Worm (Caenorhabditis elegans) whole organism, L4 larva: ENCODE results near the gene sna-1.

Experiments used
- D1046.2 ChIP-seq: fragments of 200-800 bp; sonication (Bioruptor generic); IDR thresholded peaks from 2 replicates; pipeline ENCODE4 v1.3.6; 2022; ENCODE audit warnings: missing genetic modification characterization, missing compliant biosample characterization
- F10B5.3 ChIP-seq: sonication (generic microtip); optimal IDR thresholded peaks from 2 replicates; lab custom pipeline; 2016; ENCODE audit warnings: mild to moderate bottlenecking, missing genetic modification characterization, missing compliant biosample characterization
- F44E2.7 ChIP-seq: fragments of 200-800 bp; sonication (Bioruptor generic); IDR thresholded peaks from 2 replicates; pipeline ENCODE4 v2.1.2; 2022; ENCODE audit warnings: missing genetic modification characterization, missing compliant biosample characterization
- T20F7.1 ChIP-seq: fragments of 200-800 bp; sonication (Bioruptor generic); optimal IDR thresholded peaks from 2 replicates; lab custom pipeline; 2018; ENCODE audit warnings: mild to moderate bottlenecking, missing genetic modification characterization, missing compliant biosample characterization
- ZK337.2 ChIP-seq: fragments of 200-800 bp; sonication (Bioruptor generic); IDR thresholded peaks from 2 replicates; pipeline ENCODE4 v1.3.6; 2022; ENCODE audit warnings: missing genetic modification reagents, missing genetic modification characterization, missing compliant biosample characterization
- aha-1 ChIP-seq: fragments of 150-350 bp; peaks from one replicate; lab custom pipeline; 2014; ENCODE audit warnings: missing biosample characterization, missing genetic modification characterization
- attf-4 ChIP-seq: sonication (generic microtip); optimal IDR thresholded peaks from 3 replicates; lab custom pipeline; 2017; ENCODE audit warnings: missing biosample characterization, missing genetic modification characterization
- ceh-20 ChIP-seq: fragments of 200-800 bp; sonication (Bioruptor generic); IDR thresholded peaks from 2 replicates; pipeline ENCODE4 v1.3.6; 2022; ENCODE audit warnings: missing genetic modification reagents, missing genetic modification characterization, missing compliant biosample characterization
- ces-1 ChIP-seq: fragments of 150-350 bp; sonication (generic microtip); optimal IDR thresholded peaks from 4 replicates; lab custom pipeline; 2014; ENCODE audit warnings: missing biosample characterization, missing genetic modification reagents, missing genetic modification characterization
- daf-16 ChIP-seq, 3 experiments: sonication (generic microtip); optimal IDR thresholded peaks; 2 replicates each; lab custom pipeline; 2016 to 2017; ENCODE audit warnings: missing genetic modification characterization in 3 of 3, missing genetic modification reagents in 3 of 3, mild to moderate bottlenecking in 2 of 3, missing compliant biosample characterization in 2 of 3, missing biosample characterization in 1 of 3, moderate library complexity in 1 of 3
- dmd-6 ChIP-seq: fragments of 200-800 bp; sonication (Bioruptor generic); IDR thresholded peaks from 2 replicates; pipeline ENCODE4 v1.3.6; 2022; ENCODE audit warnings: missing genetic modification reagents, missing genetic modification characterization, missing compliant biosample characterization
- dmd-9 ChIP-seq: fragments of 200-800 bp; sonication (Bioruptor generic); IDR thresholded peaks from 2 replicates; pipeline ENCODE4 v1.3.6; 2022; ENCODE audit warnings: missing genetic modification reagents, missing genetic modification characterization, missing compliant biosample characterization
- duxl-1 ChIP-seq: sonication (generic microtip); optimal IDR thresholded peaks from 2 replicates; lab custom pipeline; 2016; ENCODE audit warnings: mild to moderate bottlenecking, missing genetic modification characterization, moderate library complexity, missing compliant biosample characterization; ENCODE audit not compliant: poor library complexity
- dve-1 ChIP-seq: sonication (generic microtip); optimal IDR thresholded peaks from 2 replicates; lab custom pipeline; 2017; ENCODE audit warnings: antibody characterized with exemption, mild to moderate bottlenecking, missing genetic modification characterization, missing compliant biosample characterization; ENCODE audit not compliant: insufficient read depth
- egl-27 ChIP-seq: sonication (generic microtip); optimal IDR thresholded peaks from 3 replicates; lab custom pipeline; 2017; ENCODE audit warnings: missing biosample characterization, missing genetic modification reagents, missing genetic modification characterization
- egl-43 ChIP-seq: fragments of 200-800 bp; sonication (Bioruptor generic); IDR thresholded peaks from 2 replicates; pipeline ENCODE4 v1.3.6; 2022; ENCODE audit warnings: missing genetic modification reagents, missing genetic modification characterization, missing compliant biosample characterization
- fos-1 ChIP-seq: fragments of 150-350 bp; optimal IDR thresholded peaks from 2 replicates; lab custom pipeline; 2014; ENCODE audit warnings: missing biosample characterization, missing genetic modification characterization
- gei-8 ChIP-seq: fragments of 200-800 bp; sonication (Bioruptor generic); optimal IDR thresholded peaks from 2 replicates; lab custom pipeline; 2018; ENCODE audit warnings: mild to moderate bottlenecking, missing genetic modification characterization, missing compliant biosample characterization
- hlh-11 ChIP-seq: fragments of 200-800 bp; sonication (Bioruptor generic); optimal IDR thresholded peaks from 2 replicates; lab custom pipeline; 2018; ENCODE audit warnings: mild to moderate bottlenecking, missing genetic modification characterization, missing compliant biosample characterization
- hlh-30 ChIP-seq: sonication (generic microtip); optimal IDR thresholded peaks from 2 replicates; lab custom pipeline; 2017; ENCODE audit warnings: antibody characterized with exemption, mild to moderate bottlenecking, missing genetic modification characterization, missing compliant biosample characterization; ENCODE audit not compliant: insufficient read depth
- lim-7 ChIP-seq: fragments of 200-800 bp; sonication (Bioruptor generic); IDR thresholded peaks from 2 replicates; pipeline ENCODE4 v1.3.6; 2022; ENCODE audit warnings: missing genetic modification characterization, missing compliant biosample characterization
- lin-1 ChIP-seq: fragments of 200-800 bp; sonication (Bioruptor generic); IDR thresholded peaks from 2 replicates; pipeline ENCODE4 v1.3.6; 2022; ENCODE audit warnings: missing genetic modification reagents, missing genetic modification characterization, missing compliant biosample characterization
- lir-3 ChIP-seq: sonication (generic microtip); optimal IDR thresholded peaks from 2 replicates; lab custom pipeline; 2016; ENCODE audit warnings: mild to moderate bottlenecking, missing genetic modification characterization, missing compliant biosample characterization
- lsy-2 ChIP-seq, 2 experiments: fragments of 150-350 bp in 1 of 2; sonication (generic microtip) in 1 of 2; optimal IDR thresholded peaks; 2 replicates each; lab custom pipeline; 2014 to 2017; ENCODE audit warnings: missing biosample characterization in 2 of 2, missing genetic modification characterization in 2 of 2
- madf-9 ChIP-seq: fragments of 200-800 bp; sonication (Bioruptor generic); conservative IDR thresholded peaks from 2 replicates; pipeline ENCODE4 v1.3.6; 2022; ENCODE audit warnings: missing genetic modification reagents, missing genetic modification characterization, missing compliant biosample characterization
- mdl-1 ChIP-seq, 2 experiments: fragments of 150-350 bp in 1 of 2; sonication (generic microtip) in 1 of 2; optimal IDR thresholded peaks; 2 replicates each; lab custom pipeline; 2014 to 2017; ENCODE audit warnings: missing biosample characterization in 2 of 2, missing genetic modification characterization in 2 of 2
- mdt-29 ChIP-seq: fragments of 200-800 bp; sonication (Bioruptor generic); IDR thresholded peaks from 2 replicates; pipeline ENCODE4 v1.3.6; 2022; ENCODE audit warnings: missing genetic modification reagents, missing genetic modification characterization, missing compliant biosample characterization
- mep-1 ChIP-seq: fragments of 150-350 bp; sonication (generic microtip); optimal IDR thresholded peaks from 3 replicates; lab custom pipeline; 2014; ENCODE audit warnings: missing biosample characterization, missing genetic modification characterization
- mes-2 ChIP-seq: sonication (generic microtip); optimal IDR thresholded peaks from 2 replicates; lab custom pipeline; 2016; ENCODE audit warnings: missing genotype, mild to moderate bottlenecking, missing genetic modification characterization, missing compliant biosample characterization; ENCODE audit not compliant: poor library complexity, severe bottlenecking
- mxl-3 ChIP-seq: fragments of 200-800 bp; sonication (Bioruptor generic); optimal IDR thresholded peaks from 2 replicates; lab custom pipeline; 2018; ENCODE audit warnings: mild to moderate bottlenecking, missing genetic modification characterization, missing compliant biosample characterization
- nhr-102 ChIP-seq: sonication (generic microtip); optimal IDR thresholded peaks from 2 replicates; lab custom pipeline; 2016; ENCODE audit warnings: mild to moderate bottlenecking, missing genetic modification characterization, moderate library complexity, missing compliant biosample characterization
- nhr-111 ChIP-seq: fragments of 200-800 bp; sonication (Bioruptor generic); optimal IDR thresholded peaks from 2 replicates; lab custom pipeline; 2018; ENCODE audit warnings: mild to moderate bottlenecking, missing genetic modification characterization, missing compliant biosample characterization
- nhr-28 ChIP-seq: fragments of 150-350 bp; optimal IDR thresholded peaks from 2 replicates; lab custom pipeline; 2014; ENCODE audit warnings: missing biosample characterization, missing genetic modification characterization
- nhr-48 ChIP-seq: sonication (generic microtip); optimal IDR thresholded peaks from 2 replicates; lab custom pipeline; 2016; ENCODE audit warnings: mild to moderate bottlenecking, missing genetic modification characterization, missing compliant biosample characterization
- nhr-6 ChIP-seq: fragments of 150-350 bp; optimal IDR thresholded peaks from 2 replicates; lab custom pipeline; 2014; ENCODE audit warnings: missing biosample characterization, missing genetic modification characterization
- nhr-76 ChIP-seq: fragments of 150-350 bp; optimal IDR thresholded peaks from 2 replicates; lab custom pipeline; 2014; ENCODE audit warnings: missing biosample characterization, missing genetic modification characterization
- nhr-77 ChIP-seq: fragments of 150-350 bp; optimal IDR thresholded peaks from 2 replicates; lab custom pipeline; 2014; ENCODE audit warnings: missing biosample characterization, missing genetic modification characterization
- php-3 ChIP-seq: fragments of 200-800 bp; sonication (Bioruptor generic); IDR thresholded peaks from 2 replicates; pipeline ENCODE4 v1.3.6; 2022; ENCODE audit warnings: missing genetic modification reagents, missing genetic modification characterization, missing compliant biosample characterization
- pqm-1 ChIP-seq: sonication (generic microtip); optimal IDR thresholded peaks from 2 replicates; lab custom pipeline; 2017; ENCODE audit warnings: missing biosample characterization, missing genetic modification characterization
- saeg-2 ChIP-seq: fragments of 200-800 bp; sonication (Bioruptor generic); IDR thresholded peaks from 2 replicates; pipeline ENCODE4 v1.3.6; 2022; ENCODE audit warnings: missing genetic modification reagents, missing genetic modification characterization, missing compliant biosample characterization
- set-16 ChIP-seq: fragments of 200-800 bp; sonication (Bioruptor generic); IDR thresholded peaks from 2 replicates; pipeline ENCODE4 v1.3.6; 2022; ENCODE audit warnings: missing genetic modification reagents, missing genetic modification characterization, missing compliant biosample characterization
- skn-1 ChIP-seq: fragments of 150-350 bp; optimal IDR thresholded peaks from 2 replicates; lab custom pipeline; 2014; ENCODE audit warnings: missing biosample characterization, missing genetic modification characterization
- snpc-1.2 ChIP-seq: fragments of 200-800 bp; sonication (Bioruptor generic); IDR thresholded peaks from 2 replicates; pipeline ENCODE4 v1.3.6; 2022; ENCODE audit warnings: missing genetic modification reagents, missing genetic modification characterization, missing compliant biosample characterization
- snpc-4 ChIP-seq: fragments of 150-350 bp; optimal IDR thresholded peaks from 2 replicates; lab custom pipeline; 2014; ENCODE audit warnings: missing biosample characterization, missing genetic modification characterization
- spr-3 ChIP-seq: fragments of 200-800 bp; sonication (Bioruptor generic); optimal IDR thresholded peaks from 2 replicates; lab custom pipeline; 2018; ENCODE audit warnings: mild to moderate bottlenecking, missing genetic modification characterization, missing compliant biosample characterization
- tra-1 ChIP-seq: fragments of 200-800 bp; sonication (Bioruptor generic); IDR thresholded peaks from 2 replicates; pipeline ENCODE4 v1.3.6; 2022; ENCODE audit warnings: missing genetic modification reagents, missing genetic modification characterization, missing compliant biosample characterization
- unc-39 ChIP-seq: sonication (generic microtip); optimal IDR thresholded peaks from 2 replicates; lab custom pipeline; 2017; ENCODE audit warnings: missing biosample characterization, missing genetic modification characterization
- unc-62 ChIP-seq, 3 experiments: fragments of 150-350 bp in 1 of 3; sonication (generic microtip); optimal IDR thresholded peaks in 2 of 3; peaks in 1 of 3; 1 replicate in 1 of 3; 2 replicates in 2 of 3; lab custom pipeline; 2014 to 2017; ENCODE audit warnings: missing biosample characterization in 3 of 3, missing genetic modification characterization in 3 of 3, missing genetic modification reagents in 3 of 3, missing genotype in 1 of 3
- vab-7 ChIP-seq: fragments of 200-800 bp; sonication (Bioruptor generic); IDR thresholded peaks from 2 replicates; pipeline ENCODE4 v1.3.6; 2022; ENCODE audit warnings: missing genetic modification reagents, missing genetic modification characterization, missing compliant biosample characterization
- zip-2 ChIP-seq: fragments of 150-350 bp; optimal IDR thresholded peaks from 2 replicates; lab custom pipeline; 2014; ENCODE audit warnings: missing biosample characterization, missing genetic modification characterization
- ztf-7 ChIP-seq: fragments of 150-350 bp; optimal IDR thresholded peaks from 2 replicates; lab custom pipeline; 2014; ENCODE audit warnings: missing biosample characterization, missing genetic modification characterization

sna-1 gene

DNA sequence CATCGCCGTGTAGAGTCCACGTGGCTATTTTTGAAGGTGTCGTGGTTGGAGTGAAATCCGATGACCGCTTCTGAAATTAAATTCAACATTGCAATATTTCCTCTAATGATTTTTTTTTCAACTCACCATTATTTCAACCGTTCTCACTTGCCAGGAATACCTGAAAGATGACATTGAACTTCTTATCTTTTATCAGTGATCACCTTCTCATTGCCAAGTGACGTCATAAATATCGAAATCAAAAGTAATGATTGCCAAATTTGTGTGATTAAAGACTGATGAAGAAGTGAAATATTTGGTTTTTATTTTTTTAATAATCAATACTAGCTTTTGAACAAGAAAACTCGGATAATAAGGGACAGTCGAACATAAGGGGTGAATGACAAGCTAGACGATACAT, 3.7 kb downstream of the sna-1 start, which contains the start of gene W02F12.4:
W02F12.4 (minus strand) TSS at position 164 of the 400 bp plus-strand sequence.
- TF ChIP-seq saeg-2 (GFP tag; lab: Robert Waterston, UW) (no peak), mdt-29 (GFP tag; lab: Robert Waterston, UW) (no peak), attf-4 (tag; lab: Kevin White, UChicago) (no peak), T20F7.1 (GFP tag; lab: Kevin White, UChicago) (peak; percentile 79), nhr-76 (tag; lab: Kevin White, UChicago) (no peak), ztf-7 (tag; lab: Kevin White, UChicago) (no peak), mes-2 (peak; percentile 11), F10B5.3 (no peak), ceh-20 (GFP tag; lab: Robert Waterston, UW) (no peak), mxl-3 (GFP tag; lab: Kevin White, UChicago) (peak; percentile 39), nhr-102 (tag; lab: Kevin White, UChicago) (peak; percentile 30), hlh-30 (tag; lab: Kevin White, UChicago) (peak; percentile 44), dmd-6 (GFP tag; lab: Robert Waterston, UW) (peak; percentile 76), nhr-48 (tag; lab: Kevin White, UChicago) (peak; percentile 6), D1046.2 (GFP tag; lab: Robert Waterston, UW) (no peak), tra-1 (GFP tag; lab: Robert Waterston, UW) (0 out of 2 replicates have a peak, but pooled peaks have one; percentile 33), set-16 (GFP tag; lab: Robert Waterston, UW) (no peak), pqm-1 (peak; percentile 84), ces-1 (GFP tag; lab: Kevin White, UChicago) (no peak), php-3 (GFP tag; lab: Robert Waterston, UW) (0 out of 2 replicates have a peak, but pooled peaks have one; percentile 7), ZK337.2 (no peak), gei-8 (GFP tag; lab: Kevin White, UChicago) (no peak), snpc-1.2 (no peak), madf-9 (GFP tag; lab: Robert Waterston, UW) (no peak), zip-2 (no peak), nhr-111 (no peak), egl-43 (GFP tag; lab: Robert Waterston, UW) (no peak), mdl-1 (tag; optimal IDR thresholded peaks at IDR 0.05; lab: Kevin White, UChicago) (no peak), unc-62 (GFP tag; optimal IDR thresholded peaks at IDR 0.05 in 1 of 2; lab: Kevin White, UChicago) (no peak), unc-62 (tag; optimal IDR thresholded peaks at IDR 0.05; lab: Kevin White, UChicago) (no peak), aha-1 (no peak), vab-7 (GFP tag; lab: Robert Waterston, UW) (no peak), mep-1 (tag; lab: Kevin White, UChicago) (peak; percentile 58), nhr-28 (tag; lab: Kevin White, UChicago) (peak; percentile 66), hlh-11 (tag; lab: Kevin White, UChicago) (peak; percentile 66), daf-16 (GFP tag; optimal IDR thresholded peaks at IDR 0.05; lab: Kevin White, UChicago) (no peak), daf-16 (tag; optimal IDR thresholded peaks at IDR 0.05; lab: Kevin White, UChicago) (peak; percentile 67), fos-1 (tag; lab: Kevin White, UChicago) (no peak), snpc-4 (no peak), lir-3 (no peak), lin-1 (GFP tag; lab: Robert Waterston, UW) (0 out of 2 replicates have a peak, but pooled peaks have one; percentile 53), egl-27 (tag; lab: Kevin White, UChicago) (no peak), nhr-6 (tag; lab: Kevin White, UChicago) (peak; percentile 28), spr-3 (GFP tag; lab: Kevin White, UChicago) (no peak), nhr-77 (tag; lab: Kevin White, UChicago) (peak; percentile 62), duxl-1 (tag; lab: Kevin White, UChicago) (no peak), lsy-2 (tag; optimal IDR thresholded peaks at IDR 0.05; lab: Kevin White, UChicago) (peak in 1 of 2 experiments; percentile 48), unc-39 (tag; lab: Kevin White, UChicago) (no peak), skn-1 (no peak), dmd-9 (GFP tag; lab: Robert Waterston, UW) (no peak), dve-1 (tag; lab: Kevin White, UChicago) (peak; percentile 81), lim-7 (GFP tag; lab: Robert Waterston, UW) (no peak), F44E2.7 (GFP tag; lab: Robert Waterston, UW) (no peak)
